Fruit fly (Drosophila melanogaster): Measurements from ENCODE around the gene CG5112.

The CG5112 gene

DNA sequence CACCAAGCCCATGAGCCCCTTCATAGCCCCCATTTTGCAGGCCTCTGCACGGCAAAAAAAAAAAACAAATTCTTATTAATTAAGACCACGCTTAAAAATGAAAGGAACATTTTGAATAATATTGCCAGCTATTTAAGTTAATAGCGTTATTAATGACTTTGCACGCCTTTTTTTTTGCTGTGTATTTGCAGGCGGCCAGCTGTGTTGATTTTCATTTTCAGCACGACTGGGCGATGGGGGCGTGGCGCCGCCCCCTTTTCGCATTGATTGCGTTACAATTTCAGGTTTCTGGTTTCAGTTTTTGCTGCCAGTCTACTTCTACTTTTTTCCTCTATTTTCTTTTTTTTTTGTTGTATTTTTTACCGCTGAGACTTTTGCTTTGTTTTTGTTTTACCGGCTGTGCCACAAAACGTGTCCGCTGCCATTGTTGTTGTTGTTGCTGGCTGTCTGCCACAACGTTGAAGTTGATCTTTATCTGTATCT, 40.7 kb downstream of the CG5112 start (continued):
- TF ChIP-seq pros (GFP tag; optimal IDR thresholded peaks at IDR 0.05) = no peak
- TF ChIP-seq shn (GFP tag; optimal IDR thresholded peaks at IDR 0.05) = no peak
- no peak for TF ChIP-seq Lhr (GFP tag; optimal IDR thresholded peaks at IDR 0.05)
- peak; percentile 7 for TF ChIP-seq sens (GFP tag)
- peak; percentile 3 for TF ChIP-seq CG2120 (GFP tag; optimal IDR thresholded peaks at IDR 0.05)
- TF ChIP-seq zen2 (GFP tag; IDR thresholded peaks at IDR 0.05; ENCODE audit: partially characterized antibody) = no peak
- TF ChIP-seq CG30403 (GFP tag; optimal IDR thresholded peaks at IDR 0.05) = peak; percentile 32
- TF ChIP-seq hkb (optimal IDR thresholded peaks at IDR 0.05) = no peak
- peak; percentile 75 for TF ChIP-seq hkb (GFP tag; IDR thresholded peaks at IDR 0.05)
- TF ChIP-seq al (GFP tag; IDR thresholded peaks at IDR 0.05) = no peak
- TF ChIP-seq gce (GFP tag; IDR thresholded peaks at IDR 0.05) = no peak
- TF ChIP-seq CG7963 (GFP tag; IDR thresholded peaks at IDR 0.05; ENCODE audit: partially characterized antibody) = no peak
- no peak for TF ChIP-seq Neu2 (GFP tag; optimal IDR thresholded peaks at IDR 0.05; ENCODE audit: borderline replicate concordance)
- no peak for TF ChIP-seq B-H2 (GFP tag; optimal IDR thresholded peaks at IDR 0.05)
- no peak for TF ChIP-seq CG31388 (GFP tag; optimal IDR thresholded peaks at IDR 0.05)
- TF ChIP-seq CG7928 (GFP tag; optimal IDR thresholded peaks at IDR 0.05) = no peak
- no peak for TF ChIP-seq Dref (GFP tag; IDR thresholded peaks at IDR 0.05)
- TF ChIP-seq trh (GFP tag; optimal IDR thresholded peaks at IDR 0.05) = no peak
- peak; percentile 73 for TF ChIP-seq ci (GFP tag; IDR thresholded peaks at IDR 0.05)
- no peak for TF ChIP-seq sima (GFP tag; optimal IDR thresholded peaks at IDR 0.05)
- TF ChIP-seq Xrp1 (GFP tag; IDR thresholded peaks at IDR 0.05) = peak; percentile 48; the same call in 1 of the 2 replicates
- TF ChIP-seq CG9817 (tag; optimal IDR thresholded peaks at IDR 0.05) = no peak
- TF ChIP-seq CG6683 (GFP tag; optimal IDR thresholded peaks at IDR 0.05) = no peak
- TF ChIP-seq CG3995 (GFP tag; optimal IDR thresholded peaks at IDR 0.05) = no peak
- peak; percentile 39 for TF ChIP-seq pnt (GFP tag; optimal IDR thresholded peaks at IDR 0.05)
- TF ChIP-seq CG8290 (GFP tag; optimal IDR thresholded peaks at IDR 0.05) = no peak
- TF ChIP-seq CG8290 (tag; optimal IDR thresholded peaks at IDR 0.05) = peak in 1 of 2 experiments; percentile 1
- no peak for TF ChIP-seq CG8478 (optimal IDR thresholded peaks at IDR 0.05)
- peak; percentile 52; the same call in 1 of the 3 replicates for TF ChIP-seq CG6175 (GFP tag; IDR thresholded peaks at IDR 0.05)
- TF ChIP-seq CG14050 (GFP tag; IDR thresholded peaks at IDR 0.05) = peak; percentile 34; the same call in 1 of the 3 replicates
- no peak for TF ChIP-seq CG3847 (GFP tag; IDR thresholded peaks at IDR 0.05)
- TF ChIP-seq CG17612 (GFP tag; IDR thresholded peaks at IDR 0.05) = peak; percentile 8; the same call in 1 of the 2 replicates
- 0 out of 2 replicates have a peak, but pooled peaks have one; percentile 20 for TF ChIP-seq ttk (GFP tag; IDR thresholded peaks at IDR 0.05)
- TF ChIP-seq CG7372 (GFP tag; IDR thresholded peaks at IDR 0.05) = peak; percentile 50; the same call in 1 of the 2 replicates
- no peak for TF ChIP-seq CG12769 (tag; optimal IDR thresholded peaks at IDR 0.05)
- no peak for TF ChIP-seq Dll (GFP tag; IDR thresholded peaks at IDR 0.05; ENCODE audit: partially characterized antibody)
- 0 out of 2 replicates have a peak, but pooled peaks have one; percentile 29 for TF ChIP-seq CG11085 (GFP tag; IDR thresholded peaks at IDR 0.05)
- TF ChIP-seq CG31224 (GFP tag; IDR thresholded peaks at IDR 0.05) = no peak
- TF ChIP-seq CG10209 (GFP tag; optimal IDR thresholded peaks at IDR 0.05) = no peak
- no peak for TF ChIP-seq CG8359 (GFP tag; optimal IDR thresholded peaks at IDR 0.05; ENCODE audit: borderline replicate concordance)
- no peak for TF ChIP-seq fd3F (GFP tag; optimal IDR thresholded peaks at IDR 0.05)
- TF ChIP-seq Ssrp (tag; optimal IDR thresholded peaks at IDR 0.05) = peak; percentile 13
- no peak for TF ChIP-seq tio (GFP tag; optimal IDR thresholded peaks at IDR 0.05)
- no peak for TF ChIP-seq HmgD (GFP tag; optimal IDR thresholded peaks at IDR 0.05)
- TF ChIP-seq prd (optimal IDR thresholded peaks at IDR 0.05) = no peak
- peak; percentile 70; the same call in 2 of the 3 replicates for TF ChIP-seq prd (GFP tag; IDR thresholded peaks at IDR 0.05)
- TF ChIP-seq HLH54F (GFP tag; optimal IDR thresholded peaks at IDR 0.05) = no peak
- TF ChIP-seq crp (GFP tag; optimal IDR thresholded peaks at IDR 0.05) = no peak
- no peak for TF ChIP-seq BtbVII (GFP tag; optimal IDR thresholded peaks at IDR 0.05)
- TF ChIP-seq CG3163 (GFP tag; optimal IDR thresholded peaks at IDR 0.05) = no peak
- 0 out of 3 replicates have a peak, but pooled peaks have one; percentile 37 for TF ChIP-seq CG34422 (GFP tag; IDR thresholded peaks at IDR 0.05)
- no peak for TF ChIP-seq Nf-YC (tag; optimal IDR thresholded peaks at IDR 0.05)
